Worm (Caenorhabditis elegans): ENCODE results near the gene hpr-17.

The hpr-17 gene

DNA sequence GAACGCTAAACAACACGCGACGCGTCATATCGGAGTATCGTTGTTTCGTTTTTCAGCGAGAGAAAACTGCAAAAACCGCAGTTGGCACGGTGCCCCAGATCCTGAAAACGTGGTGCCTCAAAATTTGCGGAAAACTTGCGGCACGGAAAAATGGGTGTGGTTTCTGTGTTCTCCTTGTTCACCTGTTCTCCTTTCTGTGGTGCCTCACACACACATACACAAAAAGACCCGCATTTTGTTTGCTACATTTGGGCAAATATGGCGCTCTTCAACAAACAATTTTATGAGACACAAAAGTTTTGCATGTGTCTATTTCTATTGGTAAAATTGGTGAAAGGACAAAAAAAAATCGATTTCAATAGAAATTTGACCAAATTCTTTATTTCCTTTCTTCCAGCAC is 42.0 kb upstream of the hpr-17 start:
- no peak for TF ChIP-seq lin-39 (tag; optimal IDR thresholded peaks at IDR 0.05)
- peak; percentile 87 for TF ChIP-seq pha-4 (tag; optimal IDR thresholded peaks at IDR 0.05)

DNA sequence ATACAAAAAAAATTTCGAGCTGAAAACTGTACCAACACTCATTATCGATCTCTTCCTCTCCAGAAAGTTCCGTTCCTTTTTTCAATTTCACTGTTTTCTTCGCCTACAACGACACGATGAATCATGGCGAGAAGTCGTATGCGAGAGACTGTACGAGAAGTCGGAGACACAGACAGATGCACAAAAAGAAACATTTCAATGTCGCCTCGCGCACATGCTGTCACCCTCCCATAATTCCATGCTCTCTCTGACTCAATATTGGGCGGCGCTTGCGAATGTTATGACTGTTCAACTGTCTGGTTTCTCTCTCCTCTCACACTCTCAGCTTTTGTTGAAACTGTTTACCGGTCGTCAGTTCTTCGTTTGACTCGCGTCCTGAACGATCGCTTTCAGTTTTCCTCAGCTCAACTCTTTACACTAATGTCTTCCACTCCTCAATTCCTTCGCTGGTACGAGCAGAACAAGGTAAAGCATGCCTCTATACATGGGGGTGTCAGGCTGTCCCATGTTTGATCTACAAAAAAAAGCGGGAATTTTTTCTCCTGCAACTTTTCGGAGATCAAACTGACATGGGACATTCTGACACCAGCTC is 39.9 kb upstream of the hpr-17 start:
- TF ChIP-seq fkh-2 (tag; optimal IDR thresholded peaks at IDR 0.05) (no peak), lin-39 (tag; optimal IDR thresholded peaks at IDR 0.05) (peak; percentile 32), nhr-67 (tag; optimal IDR thresholded peaks at IDR 0.05) (no peak), nhr-23 (tag; optimal IDR thresholded peaks at IDR 0.05) (peak; percentile 2), ceh-82 (tag; optimal IDR thresholded peaks at IDR 0.05) (no peak), hmg-11 (tag; optimal IDR thresholded peaks at IDR 0.05) (peak; percentile 29), nfya-1 (tag; optimal IDR thresholded peaks at IDR 0.05; ENCODE audit: insufficient read depth) (peak; percentile 33), pha-4 (tag; optimal IDR thresholded peaks at IDR 0.05) (peak; percentile 75), mdl-1 (tag; optimal IDR thresholded peaks at IDR 0.05) (no peak), egl-27 (tag; optimal IDR thresholded peaks at IDR 0.05) (no peak), nhr-25 (tag; optimal IDR thresholded peaks at IDR 0.05) (peak; percentile 41), ama-1 (optimal IDR thresholded peaks at IDR 0.05) (no peak)

DNA sequence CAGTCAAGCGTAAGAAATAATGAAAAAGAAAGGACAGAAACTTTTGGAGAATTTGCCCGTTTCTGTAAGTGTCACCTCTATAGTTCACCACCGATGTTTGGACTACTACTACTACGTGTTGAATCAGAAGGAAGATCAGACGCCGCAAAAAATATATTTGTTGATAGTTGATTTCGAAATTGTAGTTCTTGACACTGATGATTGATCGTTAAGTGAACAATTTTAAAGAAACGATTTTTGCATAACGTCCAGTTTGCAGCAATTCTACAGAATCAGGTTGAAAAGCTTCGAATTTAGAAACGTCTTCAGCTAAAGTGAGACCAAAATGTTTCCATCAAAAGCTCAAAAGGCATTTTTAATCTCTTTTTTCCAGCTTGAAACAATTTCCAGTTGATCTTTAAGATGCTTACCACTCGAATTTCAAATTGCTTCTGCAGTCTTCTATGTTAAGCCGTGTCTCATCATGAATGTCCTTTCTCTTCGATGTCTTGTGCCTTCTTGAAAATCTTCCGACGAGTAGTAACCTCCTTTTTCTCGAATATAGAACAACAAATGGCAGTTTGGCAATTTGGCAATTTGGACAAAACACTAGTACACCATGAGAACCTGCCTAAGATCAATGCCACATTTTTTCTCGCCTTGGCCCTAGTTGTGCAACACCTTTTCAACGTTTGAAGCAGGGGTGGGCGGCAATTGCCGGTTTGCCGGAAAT is 39.0 kb upstream of the hpr-17 start:
- TF ChIP-seq sea-2 (GFP tag; optimal IDR thresholded peaks at IDR 0.05) (no peak), hmg-11 (tag; optimal IDR thresholded peaks at IDR 0.05) (no peak), ama-1 (optimal IDR thresholded peaks at IDR 0.05) (peak; percentile 52)

DNA sequence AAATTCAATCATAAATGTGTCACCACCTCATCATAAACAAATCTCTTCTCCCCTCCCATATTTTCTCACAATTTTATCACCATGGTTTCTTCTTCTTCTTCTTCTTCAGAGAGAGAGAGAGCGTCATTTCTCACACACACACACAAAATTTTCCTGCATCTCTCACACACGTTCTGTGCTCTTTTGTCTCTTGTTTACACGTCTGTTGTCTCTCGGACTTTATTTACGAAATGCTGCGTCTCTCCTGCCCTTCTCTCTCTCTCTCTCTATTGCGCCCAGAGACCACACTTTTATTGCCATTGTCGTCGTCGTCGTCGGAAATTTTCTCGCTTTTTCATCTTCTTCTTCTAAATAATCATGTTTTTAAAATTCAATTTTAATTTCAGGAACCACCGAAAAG is 38.3 kb upstream of the hpr-17 start, which contains the start of gene lec-1:
lec-1 (plus strand) TSS at position 387 of the 400 bp plus-strand sequence.
- TF ChIP-seq mml-1 (tag; optimal IDR thresholded peaks at IDR 0.05): no peak
- peak; percentile 57 for TF ChIP-seq elt-2 (tag; optimal IDR thresholded peaks at IDR 0.05)
- peak; percentile 12 for TF ChIP-seq lin-15B (tag; optimal IDR thresholded peaks at IDR 0.05)
- no peak for TF ChIP-seq mdl-1 (tag; optimal IDR thresholded peaks at IDR 0.05)
- TF ChIP-seq nhr-12 (tag; optimal IDR thresholded peaks at IDR 0.05): no peak
- no peak for TF ChIP-seq fos-1 (tag; optimal IDR thresholded peaks at IDR 0.05)
- no peak for TF ChIP-seq elt-1 (tag; optimal IDR thresholded peaks at IDR 0.05)
- TF ChIP-seq nhr-25 (tag; optimal IDR thresholded peaks at IDR 0.05): no peak
- TF ChIP-seq ceh-28 (tag; optimal IDR thresholded peaks at IDR 0.05): no peak
- no peak for TF ChIP-seq eor-1 (tag; optimal IDR thresholded peaks at IDR 0.05)
- TF ChIP-seq snpc-4 (tag; optimal IDR thresholded peaks at IDR 0.05): peak; percentile 6
- no peak for TF ChIP-seq ztf-11 (tag; optimal IDR thresholded peaks at IDR 0.05)
- peak; percentile 88 for TF ChIP-seq egl-5 (tag; optimal IDR thresholded peaks at IDR 0.05)
- TF ChIP-seq nhr-237 (tag; optimal IDR thresholded peaks at IDR 0.05): no peak
- no peak for TF ChIP-seq ztf-4 (tag; optimal IDR thresholded peaks at IDR 0.05)
- TF ChIP-seq nhr-77 (tag; optimal IDR thresholded peaks at IDR 0.05): no peak
- TF ChIP-seq nhr-28 (tag; optimal IDR thresholded peaks at IDR 0.05): no peak
- peak; percentile 35 for TF ChIP-seq fkh-10 (GFP tag; optimal IDR thresholded peaks at IDR 0.05)
- TF ChIP-seq ama-1 (optimal IDR thresholded peaks at IDR 0.05): peak; percentile 41
- TF ChIP-seq egl-27 (tag; optimal IDR thresholded peaks at IDR 0.05): no peak
- no peak for TF ChIP-seq lin-39 (tag; optimal IDR thresholded peaks at IDR 0.05)
- TF ChIP-seq nhr-11 (tag; optimal IDR thresholded peaks at IDR 0.05): no peak
- peak; percentile 3 for TF ChIP-seq unc-62 (GFP tag; optimal IDR thresholded peaks at IDR 0.05)
- no peak for TF ChIP-seq nhr-76 (tag; optimal IDR thresholded peaks at IDR 0.05)
- TF ChIP-seq fkh-2 (tag; optimal IDR thresholded peaks at IDR 0.05): peak; percentile 52
- TF ChIP-seq tbx-2 (tag; optimal IDR thresholded peaks at IDR 0.05): no peak
- no peak for TF ChIP-seq daf-12 (tag; optimal IDR thresholded peaks at IDR 0.05)
- no peak for TF ChIP-seq unc-39 (tag; optimal IDR thresholded peaks at IDR 0.05)
- TF ChIP-seq lsy-12 (tag; optimal IDR thresholded peaks at IDR 0.05): no peak
- TF ChIP-seq aly-2 (tag; optimal IDR thresholded peaks at IDR 0.05): no peak
- no peak for TF ChIP-seq sea-2 (GFP tag; optimal IDR thresholded peaks at IDR 0.05)
- TF ChIP-seq zag-1 (tag; optimal IDR thresholded peaks at IDR 0.05): no peak
- no peak for TF ChIP-seq ZK546.5 (tag; optimal IDR thresholded peaks at IDR 0.05)
- peak; percentile 74 for TF ChIP-seq nfya-1 (tag; optimal IDR thresholded peaks at IDR 0.05; ENCODE audit: insufficient read depth)
- TF ChIP-seq jun-1 (tag; optimal IDR thresholded peaks at IDR 0.05): no peak
- TF ChIP-seq pqm-1 (tag; optimal IDR thresholded peaks at IDR 0.05): peak; percentile 67
- TF ChIP-seq elt-3 (tag; optimal IDR thresholded peaks at IDR 0.05): no peak
- TF ChIP-seq R02D3.7 (tag; optimal IDR thresholded peaks at IDR 0.05): no peak
- TF ChIP-seq pha-4 (tag; optimal IDR thresholded peaks at IDR 0.05): peak; percentile 98
- peak; percentile 1 for TF ChIP-seq nhr-23 (tag; optimal IDR thresholded peaks at IDR 0.05)
- TF ChIP-seq nhr-67 (tag; optimal IDR thresholded peaks at IDR 0.05): no peak
- TF ChIP-seq hmg-11 (tag; optimal IDR thresholded peaks at IDR 0.05): peak; percentile 46
- TF ChIP-seq ceh-9 (tag; optimal IDR thresholded peaks at IDR 0.05): no peak
- no peak for TF ChIP-seq ceh-82 (tag; optimal IDR thresholded peaks at IDR 0.05)
- TF ChIP-seq skn-1 (tag; optimal IDR thresholded peaks at IDR 0.05): no peak
